Worm (Caenorhabditis elegans) whole organism, L3 larva: ENCODE data around the gene Y105C5A.1.
"Not testable (repeated sequence)": the region's sequence is repeated elsewhere in the genome, so short reads cannot be mapped to it uniquely, and the experiment has no call there.

Experiments
- R02D3.7 ChIP-seq: fragments of 150-350 bp; optimal IDR thresholded peaks from 2 replicates; lab custom pipeline; 2014; ENCODE audit warnings: missing biosample characterization, missing genetic modification characterization
- ZK546.5 ChIP-seq: sonication (generic microtip); optimal IDR thresholded peaks from 2 replicates; lab custom pipeline; 2017; ENCODE audit warnings: missing biosample characterization, missing genetic modification characterization
- aly-2 ChIP-seq: fragments of 150-350 bp; optimal IDR thresholded peaks from 2 replicates; lab custom pipeline; 2014; ENCODE audit warnings: missing biosample characterization, missing genetic modification characterization
- ama-1 ChIP-seq: fragments of 150-350 bp; optimal IDR thresholded peaks from 2 replicates; lab custom pipeline; 2018
- ceh-28 ChIP-seq: fragments of 150-350 bp; optimal IDR thresholded peaks from 2 replicates; lab custom pipeline; 2014; ENCODE audit warnings: missing biosample characterization, missing genetic modification reagents, missing genetic modification characterization
- ceh-82 ChIP-seq: fragments of 150-350 bp; optimal IDR thresholded peaks from 2 replicates; lab custom pipeline; 2014; ENCODE audit warnings: missing biosample characterization, missing genetic modification characterization
- daf-12 ChIP-seq: fragments of 150-350 bp; optimal IDR thresholded peaks from 2 replicates; lab custom pipeline; 2014; ENCODE audit warnings: missing biosample characterization, missing genetic modification reagents, missing genetic modification characterization
- egl-27 ChIP-seq: sonication (generic microtip); optimal IDR thresholded peaks from 4 replicates; lab custom pipeline; 2017; ENCODE audit warnings: missing biosample characterization, missing genetic modification reagents, missing genetic modification characterization
- egl-5 ChIP-seq: fragments of 150-350 bp; optimal IDR thresholded peaks from 2 replicates; lab custom pipeline; 2017; ENCODE audit warnings: missing biosample characterization, missing genetic modification reagents, missing genetic modification characterization, inconsistent platforms
- elt-2 ChIP-seq: sonication (generic microtip); optimal IDR thresholded peaks from 2 replicates; lab custom pipeline; 2016; ENCODE audit warnings: missing genetic modification reagents, mild to moderate bottlenecking, missing genetic modification characterization, missing compliant biosample characterization
- elt-3 ChIP-seq, 3 experiments: fragments of 150-350 bp in 1 of 3; sonication (generic microtip) in 2 of 3; optimal IDR thresholded peaks; 2 replicates in 2 of 3; 4 replicates in 1 of 3; lab custom pipeline; 2014 to 2017; ENCODE audit warnings: missing biosample characterization in 3 of 3, missing genetic modification characterization in 3 of 3
- eor-1 ChIP-seq, 2 experiments: fragments of 150-350 bp; optimal IDR thresholded peaks; 2 replicates each; lab custom pipeline; 2014 to 2018; ENCODE audit warnings: missing biosample characterization in 2 of 2, missing genetic modification characterization in 2 of 2
- fkh-10 ChIP-seq: sonication (generic microtip); optimal IDR thresholded peaks from 2 replicates; lab custom pipeline; 2017; ENCODE audit warnings: missing biosample characterization, missing genetic modification reagents, missing genetic modification characterization
- fos-1 ChIP-seq: fragments of 150-350 bp; optimal IDR thresholded peaks from 2 replicates; lab custom pipeline; 2014; ENCODE audit warnings: missing biosample characterization, missing genetic modification characterization
- hmg-11 ChIP-seq: sonication (generic microtip); optimal IDR thresholded peaks from 2 replicates; lab custom pipeline; 2016; ENCODE audit warnings: missing genetic modification characterization, missing compliant biosample characterization
- jun-1 ChIP-seq: fragments of 150-350 bp; optimal IDR thresholded peaks from 2 replicates; lab custom pipeline; 2014; ENCODE audit warnings: missing biosample characterization, missing genetic modification reagents, missing genetic modification characterization
- lin-15B ChIP-seq: fragments of 150-350 bp; optimal IDR thresholded peaks from 2 replicates; lab custom pipeline; 2014; ENCODE audit warnings: missing biosample characterization, missing genetic modification characterization
- lin-39 ChIP-seq: fragments of 150-350 bp; optimal IDR thresholded peaks from 2 replicates; lab custom pipeline; 2018; ENCODE audit warnings: missing biosample characterization, missing genetic modification reagents, missing genetic modification characterization
- mml-1 ChIP-seq: fragments of 150-350 bp; sonication (generic microtip); optimal IDR thresholded peaks from 3 replicates; lab custom pipeline; 2014; ENCODE audit warnings: missing biosample characterization, missing genetic modification characterization
- nfya-1 ChIP-seq: sonication (generic microtip); optimal IDR thresholded peaks from 2 replicates; lab custom pipeline; 2017; ENCODE audit warnings: missing genetic modification characterization, mild to moderate bottlenecking, missing compliant biosample characterization, antibody characterized with exemption, moderate library complexity; ENCODE audit not compliant: insufficient read depth
- nhr-11 ChIP-seq: fragments of 150-350 bp; optimal IDR thresholded peaks from 2 replicates; lab custom pipeline; 2014; ENCODE audit warnings: missing biosample characterization, missing genetic modification characterization
- nhr-12 ChIP-seq: fragments of 150-350 bp; optimal IDR thresholded peaks from 2 replicates; lab custom pipeline; 2014; ENCODE audit warnings: missing biosample characterization, missing genetic modification characterization
- nhr-23 ChIP-seq: fragments of 150-350 bp; optimal IDR thresholded peaks from 2 replicates; lab custom pipeline; 2014; ENCODE audit warnings: missing biosample characterization, missing genetic modification reagents, missing genetic modification characterization
- nhr-25 ChIP-seq: sonication (generic microtip); optimal IDR thresholded peaks from 2 replicates; lab custom pipeline; 2017; ENCODE audit warnings: missing biosample characterization, missing genetic modification characterization
- nhr-67 ChIP-seq: fragments of 150-350 bp; optimal IDR thresholded peaks from 2 replicates; lab custom pipeline; 2014; ENCODE audit warnings: missing biosample characterization, missing genetic modification characterization
- nhr-76 ChIP-seq: fragments of 150-350 bp; sonication (generic microtip); optimal IDR thresholded peaks from 5 replicates; lab custom pipeline; 2014; ENCODE audit warnings: missing biosample characterization, missing genetic modification characterization
- nhr-77 ChIP-seq: fragments of 150-350 bp; optimal IDR thresholded peaks from 2 replicates; lab custom pipeline; 2014; ENCODE audit warnings: missing biosample characterization, missing genetic modification characterization
- pha-4 ChIP-seq: fragments of 150-350 bp; optimal IDR thresholded peaks from 2 replicates; lab custom pipeline; 2014; ENCODE audit warnings: missing biosample characterization, missing genetic modification reagents, missing genetic modification characterization
- pqm-1 ChIP-seq: fragments of 150-350 bp; optimal IDR thresholded peaks from 2 replicates; lab custom pipeline; 2017; ENCODE audit warnings: missing biosample characterization, missing genetic modification characterization, inconsistent platforms
- skn-1 ChIP-seq: fragments of 150-350 bp; optimal IDR thresholded peaks from 2 replicates; lab custom pipeline; 2014; ENCODE audit warnings: missing biosample characterization, missing genetic modification characterization
- snpc-4 ChIP-seq: fragments of 150-350 bp; optimal IDR thresholded peaks from 2 replicates; lab custom pipeline; 2014; ENCODE audit warnings: missing biosample characterization, missing genetic modification characterization
- tbx-2 ChIP-seq: sonication (generic microtip); optimal IDR thresholded peaks from 2 replicates; lab custom pipeline; 2016; ENCODE audit warnings: mild to moderate bottlenecking, missing genetic modification characterization, missing compliant biosample characterization
- unc-62 ChIP-seq: fragments of 150-350 bp; sonication (generic microtip); optimal IDR thresholded peaks from 4 replicates; lab custom pipeline; 2014; ENCODE audit warnings: missing biosample characterization, missing genetic modification reagents, missing genetic modification characterization

Gene Y105C5A.1

ce11 chrIV:15591975-15592374, 27.7 kb upstream of the Y105C5A.1 start:
- TF ChIP-seq nhr-23 (tag; lab: Kevin White, UChicago) (no peak), pqm-1 (tag; lab: Kevin White, UChicago) (no peak), ama-1 (lab: Kevin White, UChicago) (no peak)

- TF ChIP-seq daf-12, mml-1, fos-1 (tag; lab: Kevin White, UChicago): not testable (repeated sequence)
These were observed 26.2 kb upstream of the Y105C5A.1 start, which contains the start of gene abu-5 for ce11 chrIV:15590397-15590796. abu-5 (plus strand) TSS chrIV:15590697.

- TF ChIP-seq pqm-1 (tag; lab: Kevin White, UChicago) (no peak), unc-62 (GFP tag; lab: Kevin White, UChicago) (no peak), nhr-25 (tag; lab: Kevin White, UChicago) (no peak), elt-3 (tag; optimal IDR thresholded peaks at IDR 0.05; lab: Kevin White, UChicago) (no peak), nhr-77 (tag; lab: Kevin White, UChicago) (no peak), ZK546.5 (tag; lab: Kevin White, UChicago) (no peak), hmg-11 (no peak), nhr-76 (tag; lab: Kevin White, UChicago) (no peak), pha-4 (tag; lab: Kevin White, UChicago) (no peak)
These were observed 24.7 kb upstream of the Y105C5A.1 start for ce11 chrIV:15588879-15589278.

- TF ChIP-seq nhr-23 (tag; lab: Kevin White, UChicago): no peak
- TF ChIP-seq mml-1 (tag; lab: Kevin White, UChicago): no peak
- no peak for TF ChIP-seq skn-1 (tag; lab: Kevin White, UChicago)
- TF ChIP-seq nhr-67 (tag; lab: Kevin White, UChicago): no peak
- no peak for TF ChIP-seq jun-1 (tag; lab: Kevin White, UChicago)
- no peak for TF ChIP-seq elt-3 (tag; optimal IDR thresholded peaks at IDR 0.05; lab: Kevin White, UChicago)
- no peak for TF ChIP-seq pqm-1 (tag; lab: Kevin White, UChicago)
- no peak for TF ChIP-seq ceh-28
- TF ChIP-seq unc-62 (GFP tag; lab: Kevin White, UChicago): no peak
- no peak for TF ChIP-seq nhr-12 (tag; lab: Kevin White, UChicago)
- no peak for TF ChIP-seq pha-4 (tag; lab: Kevin White, UChicago)
- no peak for TF ChIP-seq aly-2
- TF ChIP-seq tbx-2 (tag; lab: Kevin White, UChicago): no peak
- no peak for TF ChIP-seq nhr-25 (tag; lab: Kevin White, UChicago)
- TF ChIP-seq eor-1 (tag; optimal IDR thresholded peaks at IDR 0.05; lab: Kevin White, UChicago): no peak
- no peak for TF ChIP-seq egl-5 (tag; lab: Kevin White, UChicago)
- TF ChIP-seq ceh-82: no peak
- TF ChIP-seq ama-1 (lab: Kevin White, UChicago): no peak
- no peak for TF ChIP-seq nhr-76 (tag; lab: Kevin White, UChicago)
These were observed 19.4 kb upstream of the Y105C5A.1 start, which contains the start of gene Y105C5A.508 for ce11 chrIV:15583620-15584019. Y105C5A.508 (plus strand) TSS chrIV:15583920.

- TF ChIP-seq R02D3.7, lin-15B, lin-39 (tag; lab: Kevin White, UChicago): not testable (repeated sequence)
These were observed 14.6 kb upstream of the Y105C5A.1 start, which contains the start of gene pqn-76 for ce11 chrIV:15578786-15579185. pqn-76 (plus strand) TSS chrIV:15579086.

ce11 chrIV:15573863-15574262, 9.6 kb upstream of the Y105C5A.1 start:
- TF ChIP-seq egl-27: no peak
- TF ChIP-seq nhr-76 (tag; lab: Kevin White, UChicago): no peak
- TF ChIP-seq eor-1 (tag; optimal IDR thresholded peaks at IDR 0.05; lab: Kevin White, UChicago): no peak
- no peak for TF ChIP-seq fos-1 (tag; lab: Kevin White, UChicago)
- TF ChIP-seq snpc-4: no peak
- TF ChIP-seq pha-4 (tag; lab: Kevin White, UChicago): peak; percentile 81
- peak; percentile 30 for TF ChIP-seq pqm-1 (tag; lab: Kevin White, UChicago)
- peak; percentile 11 for TF ChIP-seq jun-1 (tag; lab: Kevin White, UChicago)
- no peak for TF ChIP-seq elt-2 (tag; lab: Kevin White, UChicago)
- TF ChIP-seq fkh-10 (GFP tag; lab: Kevin White, UChicago): no peak
- peak; percentile 11 for TF ChIP-seq nhr-25 (tag; lab: Kevin White, UChicago)
- no peak for TF ChIP-seq daf-12 (tag; lab: Kevin White, UChicago)
- TF ChIP-seq nhr-11 (tag; lab: Kevin White, UChicago): no peak
- TF ChIP-seq hmg-11: peak; percentile 64
- no peak for TF ChIP-seq nhr-67 (tag; lab: Kevin White, UChicago)
- peak; percentile 70 for TF ChIP-seq nfya-1
